Fruit fly (Drosophila melanogaster) whole organism, embryonic: ENCODE measurements around the gene CG10486.

ENCODE experiments used
- Atf-2 ChIP-seq: fragments of 200-800 bp; sonication (Bioruptor generic); optimal IDR thresholded peaks from 2 replicates; lab custom pipeline; 2016; ENCODE audit warnings: missing biosample characterization, missing genetic modification characterization
- Atf6 ChIP-seq: fragments of 200-800 bp; sonication (Bioruptor generic); IDR thresholded peaks from 2 replicates; pipeline ENCODE4 v1.3.6; 2022; ENCODE audit warnings: missing biosample characterization, missing genetic modification characterization
- Blimp-1 ChIP-seq: fragments of 200-800 bp; sonication (Bioruptor generic); optimal IDR thresholded peaks from 3 replicates; lab custom pipeline; 2018; ENCODE audit warnings: missing biosample characterization, missing genetic modification characterization, mild to moderate bottlenecking, moderate library complexity, missing genetic modification reagents
- Bteb2 ChIP-seq: fragments of 200-800 bp; sonication (Bioruptor generic); optimal IDR thresholded peaks from 2 replicates; lab custom pipeline; 2016; ENCODE audit warnings: missing biosample characterization, missing genetic modification characterization
- CG12299 ChIP-seq: fragments of 200-800 bp; sonication (Bioruptor generic); optimal IDR thresholded peaks from 2 replicates; lab custom pipeline; 2018; ENCODE audit warnings: missing biosample characterization, mild to moderate bottlenecking, missing genetic modification characterization
- CG12942 ChIP-seq: fragments of 200-800 bp; sonication (Bioruptor generic); optimal IDR thresholded peaks from 3 replicates; lab custom pipeline; 2016; ENCODE audit warnings: missing biosample characterization, missing genetic modification characterization
- CG13424 ChIP-seq: fragments of 200-800 bp; sonication (Bioruptor generic); optimal IDR thresholded peaks from 2 replicates; lab custom pipeline; 2019; ENCODE audit warnings: missing biosample characterization, mild to moderate bottlenecking, missing genetic modification characterization, moderate library complexity
- CG13624 ChIP-seq: fragments of 200-800 bp; sonication (Bioruptor generic); optimal IDR thresholded peaks from 2 replicates; lab custom pipeline; 2016; ENCODE audit warnings: missing biosample characterization, missing genetic modification characterization
- CG14441 ChIP-seq: fragments of 200-800 bp; sonication (Bioruptor generic); IDR thresholded peaks from 2 replicates; pipeline ENCODE4 v1.3.6; 2022; ENCODE audit warnings: missing biosample characterization, missing genetic modification characterization
- CG15514 ChIP-seq: fragments of 200-800 bp; sonication (Bioruptor generic); optimal IDR thresholded peaks from 3 replicates; lab custom pipeline; 2017; ENCODE audit warnings: missing biosample characterization, missing genetic modification characterization, mild to moderate bottlenecking, moderate library complexity, missing genetic modification reagents
- CG17361 ChIP-seq: fragments of 200-800 bp; sonication (Bioruptor generic); IDR thresholded peaks from 3 replicates; pipeline ENCODE4 v1.3.6; 2022; ENCODE audit warnings: missing biosample characterization, missing genetic modification characterization
- CG17612 ChIP-seq: fragments of 200-800 bp; sonication (Bioruptor generic); IDR thresholded peaks from 2 replicates; pipeline ENCODE4 v1.3.6; 2022; ENCODE audit warnings: missing biosample characterization, missing genetic modification characterization
- CG17829 ChIP-seq: fragments of 200-800 bp; optimal IDR thresholded peaks from 2 replicates; lab custom pipeline; 2019; ENCODE audit warnings: missing biosample characterization, mild to moderate bottlenecking, missing genetic modification characterization, moderate library complexity
- CG18011 ChIP-seq: fragments of 200-800 bp; sonication (Bioruptor generic); optimal IDR thresholded peaks from 2 replicates; lab custom pipeline; 2017; ENCODE audit warnings: missing biosample characterization, missing genetic modification characterization, mild to moderate bottlenecking, moderate library complexity, missing genotype
- CG2678 ChIP-seq: fragments of 200-800 bp; sonication (Bioruptor generic); optimal IDR thresholded peaks from 3 replicates; lab custom pipeline; 2019; ENCODE audit warnings: missing biosample characterization, mild to moderate bottlenecking, missing genetic modification characterization, moderate library complexity
- CG30403 ChIP-seq: fragments of 200-800 bp; sonication (Bioruptor generic); optimal IDR thresholded peaks from 3 replicates; lab custom pipeline; 2016; ENCODE audit warnings: missing biosample characterization, missing genetic modification characterization
- CG33557 ChIP-seq: fragments of 200-800 bp; sonication (Bioruptor generic); optimal IDR thresholded peaks from 2 replicates; lab custom pipeline; 2019; ENCODE audit warnings: missing biosample characterization, mild to moderate bottlenecking, missing genetic modification characterization, moderate library complexity
- CG3995 ChIP-seq: fragments of 200-800 bp; sonication (Bioruptor generic); optimal IDR thresholded peaks from 3 replicates; lab custom pipeline; 2016; ENCODE audit warnings: missing biosample characterization, missing genetic modification characterization
- CG4707 ChIP-seq: fragments of 200-800 bp; sonication (Bioruptor generic); optimal IDR thresholded peaks from 2 replicates; lab custom pipeline; 2018; ENCODE audit warnings: missing biosample characterization, mild to moderate bottlenecking, missing genetic modification characterization, moderate library complexity
- CG8290 ChIP-seq, 3 experiments: fragments of 200-800 bp; sonication (Bioruptor generic); optimal IDR thresholded peaks; 2 replicates each; lab custom pipeline; 2016 to 2019; ENCODE audit warnings: missing biosample characterization in 3 of 3, missing genetic modification characterization in 3 of 3, mild to moderate bottlenecking in 2 of 3, moderate library complexity in 1 of 3
- CG8924 ChIP-seq: fragments of 200-800 bp; optimal IDR thresholded peaks from 3 replicates; lab custom pipeline; 2019; ENCODE audit warnings: missing biosample characterization, mild to moderate bottlenecking, missing genetic modification characterization, moderate library complexity
- CG9797 ChIP-seq: fragments of 200-800 bp; sonication (Bioruptor generic); optimal IDR thresholded peaks from 3 replicates; lab custom pipeline; 2018; ENCODE audit warnings: missing biosample characterization, mild to moderate bottlenecking, missing genetic modification characterization
- CHES-1-like ChIP-seq: fragments of 200-800 bp; sonication (Bioruptor generic); optimal IDR thresholded peaks from 2 replicates; lab custom pipeline; 2016; ENCODE audit warnings: missing biosample characterization, missing genetic modification characterization
- Dek ChIP-seq: fragments of 200-800 bp; sonication (Bioruptor generic); optimal IDR thresholded peaks from 3 replicates; lab custom pipeline; 2019; ENCODE audit warnings: missing biosample characterization, mild to moderate bottlenecking, missing genetic modification characterization, moderate library complexity
- Dref ChIP-seq: fragments of 200-800 bp; sonication (Bioruptor generic); IDR thresholded peaks from 2 replicates; pipeline ENCODE4 v1.3.6; 2022; ENCODE audit warnings: missing biosample characterization, missing genetic modification characterization
- E2f2 ChIP-seq: fragments of 200-800 bp; sonication (Bioruptor generic); IDR thresholded peaks from 2 replicates; pipeline ENCODE4 v1.3.6; 2022; ENCODE audit warnings: missing biosample characterization, missing genetic modification characterization
- Hmx ChIP-seq: fragments of 200-800 bp; sonication (Bioruptor generic); optimal IDR thresholded peaks from 2 replicates; lab custom pipeline; 2016; ENCODE audit warnings: missing biosample characterization, missing genetic modification characterization
- Kr ChIP-seq: fragments of 200-800 bp; sonication (Bioruptor generic); optimal IDR thresholded peaks from 2 replicates; lab custom pipeline; 2017; ENCODE audit warnings: missing biosample characterization, mild to moderate bottlenecking, missing genetic modification characterization
- Oaz ChIP-seq: fragments of 200-800 bp; sonication (Bioruptor generic); IDR thresholded peaks from 2 replicates; pipeline ENCODE4 v1.3.6; 2022; ENCODE audit warnings: missing biosample characterization, missing genetic modification characterization
- Scr ChIP-seq: fragments of 200-800 bp; sonication (Bioruptor generic); IDR thresholded peaks from 2 replicates; pipeline ENCODE4 v1.3.6; 2022; ENCODE audit warnings: missing biosample characterization, missing genetic modification characterization; ENCODE audit not compliant: partially characterized antibody
- Sin3A ChIP-seq: fragments of >200 bp; optimal IDR thresholded peaks from 2 replicates; lab custom pipeline; 2018
- br ChIP-seq: fragments of >200 bp; optimal IDR thresholded peaks from 2 replicates; lab custom pipeline; 2017
- bsh ChIP-seq, 2 experiments: fragments of 200-800 bp; sonication (Bioruptor generic); optimal IDR thresholded peaks; 2 replicates each; lab custom pipeline; 2017 to 2018; ENCODE audit warnings: mild to moderate bottlenecking in 2 of 2, missing biosample characterization in 2 of 2, missing genetic modification characterization in 2 of 2, moderate library complexity in 1 of 2
- dmrt11E ChIP-seq: fragments of 200-800 bp; sonication (Bioruptor generic); optimal IDR thresholded peaks from 3 replicates; lab custom pipeline; 2018; ENCODE audit warnings: missing biosample characterization, mild to moderate bottlenecking, missing genetic modification characterization, moderate library complexity
- eve ChIP-seq, 2 experiments: fragments of >200 bp; optimal IDR thresholded peaks; 2 replicates each; lab custom pipeline; 2017; ENCODE audit warnings: missing biosample characterization in 2 of 2, missing genetic modification characterization in 2 of 2
- gro ChIP-seq: fragments of 200-800 bp; sonication (Bioruptor generic); optimal IDR thresholded peaks from 2 replicates; lab custom pipeline; 2016; ENCODE audit warnings: missing biosample characterization, missing genetic modification characterization
- gt ChIP-seq: fragments of 200-800 bp; sonication (Bioruptor generic); IDR thresholded peaks from 2 replicates; pipeline ENCODE4 v1.3.6; 2022; ENCODE audit warnings: missing biosample characterization, missing genetic modification characterization
- luna ChIP-seq: fragments of 200-800 bp; sonication (Bioruptor generic); optimal IDR thresholded peaks from 2 replicates; lab custom pipeline; 2016; ENCODE audit warnings: missing biosample characterization, missing genetic modification characterization
- nerfin-1 ChIP-seq: fragments of 200-800 bp; sonication (Bioruptor generic); optimal IDR thresholded peaks from 3 replicates; lab custom pipeline; 2019; ENCODE audit warnings: missing biosample characterization, mild to moderate bottlenecking, missing genetic modification characterization, moderate library complexity
- pfk ChIP-seq: fragments of 200-800 bp; sonication (Bioruptor generic); optimal IDR thresholded peaks from 2 replicates; lab custom pipeline; 2018; ENCODE audit warnings: missing biosample characterization, mild to moderate bottlenecking, missing genetic modification characterization, moderate library complexity
- psq ChIP-seq: fragments of 200-800 bp; sonication (Bioruptor generic); optimal IDR thresholded peaks from 2 replicates; lab custom pipeline; 2017; ENCODE audit warnings: missing biosample characterization, missing genetic modification characterization
- ranshi ChIP-seq: fragments of 200-800 bp; sonication (Bioruptor generic); IDR thresholded peaks from 2 replicates; pipeline ENCODE4 v1.3.6; 2022; ENCODE audit warnings: missing biosample characterization, missing genetic modification characterization
- schlank ChIP-seq: fragments of 200-800 bp; sonication (Bioruptor generic); optimal IDR thresholded peaks from 2 replicates; lab custom pipeline; 2018; ENCODE audit warnings: missing biosample characterization, mild to moderate bottlenecking, missing genetic modification characterization
- stwl ChIP-seq: fragments of 200-800 bp; sonication (Bioruptor generic); optimal IDR thresholded peaks from 3 replicates; lab custom pipeline; 2018; ENCODE audit warnings: missing biosample characterization, mild to moderate bottlenecking, missing genetic modification characterization, moderate library complexity
- tap ChIP-seq: fragments of 200-800 bp; optimal IDR thresholded peaks from 3 replicates; lab custom pipeline; 2019; ENCODE audit warnings: missing biosample characterization, mild to moderate bottlenecking, missing genetic modification characterization, moderate library complexity
- tll ChIP-seq, 2 experiments: fragments of 200-800 bp in 1 of 2; fragments of >200 bp in 1 of 2; sonication (Bioruptor generic) in 1 of 2; optimal IDR thresholded peaks; 2 replicates each; lab custom pipeline; 2017 to 2019; ENCODE audit warnings: missing biosample characterization in 2 of 2, missing genetic modification characterization in 2 of 2, mild to moderate bottlenecking in 1 of 2, moderate library complexity in 1 of 2
- trem ChIP-seq: fragments of 200-800 bp; optimal IDR thresholded peaks from 3 replicates; lab custom pipeline; 2019; ENCODE audit warnings: missing biosample characterization, mild to moderate bottlenecking, missing genetic modification characterization, moderate library complexity
- trh ChIP-seq: fragments of 200-800 bp; sonication (Bioruptor generic); optimal IDR thresholded peaks from 2 replicates; lab custom pipeline; 2016; ENCODE audit warnings: missing biosample characterization, missing genetic modification characterization

Gene CG10486

DNA sequence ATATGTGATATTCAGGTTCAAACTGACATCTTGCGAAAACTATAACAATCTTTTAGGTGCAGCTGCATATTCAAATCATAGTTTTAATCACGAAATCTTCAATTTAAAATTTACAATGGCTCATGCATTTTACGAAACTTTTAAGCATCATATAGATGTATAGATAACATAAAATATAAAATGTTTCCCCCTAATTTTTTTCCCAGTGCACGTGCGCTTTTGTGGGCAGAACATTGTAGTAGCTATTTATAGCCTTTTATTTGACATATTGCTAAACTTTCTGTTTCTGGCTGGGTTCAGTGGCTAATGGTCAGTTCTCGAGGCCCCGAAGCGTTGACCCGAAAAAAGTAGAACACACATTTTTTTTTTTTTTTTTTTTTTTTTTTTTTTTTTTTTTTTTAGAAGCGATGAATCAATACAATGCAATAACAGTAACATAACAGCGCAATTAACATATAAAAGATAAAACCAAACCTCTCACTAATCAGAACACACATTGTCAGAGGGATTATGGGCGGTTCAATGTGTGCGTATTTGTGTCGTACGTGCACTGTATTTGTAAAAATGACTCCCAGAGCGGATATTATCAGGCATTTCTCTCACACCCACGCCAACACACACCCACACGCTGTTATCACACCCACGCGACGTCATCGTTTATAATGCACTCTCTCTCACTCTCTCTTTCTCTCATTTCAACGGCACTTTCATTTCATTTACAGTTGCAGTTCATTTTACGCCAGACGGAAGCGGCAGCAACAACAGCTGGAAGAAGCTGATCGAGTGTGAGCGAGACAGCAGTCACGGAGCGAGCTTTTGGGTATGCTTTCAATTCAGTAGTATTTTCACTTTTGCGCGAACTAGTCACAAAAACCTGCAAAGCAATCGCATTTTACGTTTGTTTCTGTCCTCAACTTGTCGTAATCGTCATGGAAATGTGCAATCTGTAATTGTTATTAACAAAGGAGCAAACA lies 19.8 kb upstream of the CG10486 start (continued):
- TF ChIP-seq CG13424, result peak; percentile 58
- TF ChIP-seq Dref (GFP tag; lab: Robert Waterston, UW), result no peak
- TF ChIP-seq psq (GFP tag; lab: Kevin White, UChicago), result no peak
- TF ChIP-seq schlank (tag; lab: Kevin White, UChicago), result no peak
- TF ChIP-seq gro (GFP tag; lab: Kevin White, UChicago), result no peak
- peak; percentile 35 for TF ChIP-seq Atf-2 (GFP tag; lab: Kevin White, UChicago)
- no peak for TF ChIP-seq pfk (GFP tag; lab: Kevin White, UChicago)
- peak; percentile 46 for TF ChIP-seq CG4707
- no peak for TF ChIP-seq trh (GFP tag; lab: Kevin White, UChicago)
- TF ChIP-seq CG12942 (GFP tag; lab: Kevin White, UChicago), result peak; percentile 48
- TF ChIP-seq CG14441, result peak; percentile 46; the same call in 1 of the 2 replicates
- TF ChIP-seq CG2678 (tag; lab: Kevin White, UChicago), result peak; percentile 70
- TF ChIP-seq Oaz, result 0 out of 2 replicates have a peak, but pooled peaks have one; percentile 23
- TF ChIP-seq CG33557 (GFP tag; lab: Kevin White, UChicago), result no peak
- TF ChIP-seq nerfin-1 (tag; lab: Kevin White, UChicago), result no peak
- TF ChIP-seq CG13624 (GFP tag; lab: Kevin White, UChicago), result peak; percentile 31
- no peak for TF ChIP-seq CG12299 (tag; lab: Kevin White, UChicago)
- TF ChIP-seq CG17612 (GFP tag; lab: Robert Waterston, UW), result peak; percentile 13; the same call in 1 of the 2 replicates
- TF ChIP-seq Atf6 (GFP tag; lab: Robert Waterston, UW), result peak; percentile 35; the same call in 1 of the 2 replicates
- peak; percentile 8 for TF ChIP-seq CHES-1-like
- TF ChIP-seq bsh (GFP tag; optimal IDR thresholded peaks at IDR 0.05; lab: Kevin White, UChicago), result peak in 1 of 2 experiments; percentile 65
- TF ChIP-seq br (lab: Kevin White, UChicago), result no peak
- peak; percentile 55 for TF ChIP-seq CG8924 (tag; lab: Kevin White, UChicago)
- no peak for TF ChIP-seq CG9797 (GFP tag; lab: Kevin White, UChicago)
- peak; percentile 6 for TF ChIP-seq tap (tag; lab: Kevin White, UChicago)
- TF ChIP-seq luna, result no peak
- no peak for TF ChIP-seq Kr (GFP tag; lab: Kevin White, UChicago)
- TF ChIP-seq Scr, result no peak
- no peak for TF ChIP-seq gt
- peak; percentile 28 for TF ChIP-seq CG17829 (tag; lab: Kevin White, UChicago)
- no peak for TF ChIP-seq CG8290 (GFP tag; optimal IDR thresholded peaks at IDR 0.05; lab: Kevin White, UChicago)
- no peak for TF ChIP-seq CG8290 (tag; optimal IDR thresholded peaks at IDR 0.05; lab: Kevin White, UChicago)
- TF ChIP-seq CG17361, result peak; percentile 67
- TF ChIP-seq stwl, result no peak
- peak; percentile 73 for TF ChIP-seq CG3995
- TF ChIP-seq dmrt11E, result peak; percentile 25
- no peak for TF ChIP-seq eve (GFP tag; optimal IDR thresholded peaks at IDR 0.05; lab: Kevin White, UChicago)
- peak; percentile 22 for TF ChIP-seq Dek
- TF ChIP-seq tll (GFP tag; optimal IDR thresholded peaks at IDR 0.05; lab: Kevin White, UChicago), result no peak
- TF ChIP-seq CG15514 (GFP tag; lab: Kevin White, UChicago), result peak; percentile 92
- TF ChIP-seq ranshi (GFP tag; lab: Robert Waterston, UW), result 0 out of 2 replicates have a peak, but pooled peaks have one; percentile 41
- TF ChIP-seq Bteb2 (GFP tag; lab: Kevin White, UChicago), result peak; percentile 31
- no peak for TF ChIP-seq Hmx (GFP tag; lab: Kevin White, UChicago)
- TF ChIP-seq trem (tag; lab: Kevin White, UChicago), result peak; percentile 3
- no peak for TF ChIP-seq Sin3A
- TF ChIP-seq CG30403 (GFP tag; lab: Kevin White, UChicago), result peak; percentile 59
- TF ChIP-seq Blimp-1 (GFP tag; lab: Kevin White, UChicago), result peak; percentile 98
- 0 out of 2 replicates have a peak, but pooled peaks have one; percentile 14 for TF ChIP-seq E2f2 (GFP tag; lab: Robert Waterston, UW)
- TF ChIP-seq CG18011 (GFP tag; lab: Kevin White, UChicago), result peak; percentile 3
